Fruit fly (Drosophila melanogaster) S2 (cell line): ENCODE results near the gene CG6678.

Source experiments
- CG8478 ChIP-seq: fragments of >200 bp; optimal IDR thresholded peaks from 2 replicates; lab custom pipeline; 2018
- CTCF ChIP-seq, 2 experiments: fragments of >200 bp; optimal IDR thresholded peaks; 2 replicates each; lab custom pipeline; 2018

The CG6678 gene

dm6 chr3R:21863817-21864384, 22.9 kb upstream of the CG6678 start:
- TF ChIP-seq CG8478 (no peak), CTCF (optimal IDR thresholded peaks at IDR 0.05; lab: Kevin White, UChicago) (no peak)

- TF ChIP-seq CG8478 (no peak), CTCF (optimal IDR thresholded peaks at IDR 0.05; lab: Kevin White, UChicago) (no peak)
These were observed 22.3 kb upstream of the CG6678 start for dm6 chr3R:21864484-21864883.

DNA sequence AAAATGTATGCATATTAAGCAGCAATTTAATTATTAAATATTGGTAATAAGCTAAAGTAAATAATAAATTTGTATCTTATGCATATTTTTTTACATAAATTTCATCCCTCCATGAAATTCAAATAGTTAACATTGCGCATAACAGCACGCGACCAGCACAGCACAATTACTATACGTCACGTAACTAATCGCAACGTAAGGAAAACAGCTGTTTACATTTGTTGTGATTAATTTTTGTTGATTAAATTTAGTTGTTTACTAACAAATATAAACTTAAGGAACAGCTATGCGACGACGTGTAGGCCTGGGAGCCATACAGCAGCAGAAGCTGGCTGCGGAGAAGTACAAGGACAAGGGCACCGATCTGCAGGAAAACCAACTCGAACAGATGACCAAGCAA, 21.8 kb upstream of the CG6678 start, which contains the start of gene lsn:
lsn (plus strand) TSS at position 177 of the 400 bp plus-strand sequence.
- TF ChIP-seq CG8478: no peak
- TF ChIP-seq CTCF (optimal IDR thresholded peaks at IDR 0.05; lab: Kevin White, UChicago): no peak

- no peak for TF ChIP-seq CG8478
- TF ChIP-seq CTCF (optimal IDR thresholded peaks at IDR 0.05; lab: Kevin White, UChicago): no peak
These were observed 19.0 kb upstream of the CG6678 start, which contains the start of the genes CG6569 and Cby for dm6 chr3R:21867819-21868218. Gene CG6569 (minus strand): TSS chr3R:21867919. Gene Cby (plus strand): TSS chr3R:21868003.

DNA sequence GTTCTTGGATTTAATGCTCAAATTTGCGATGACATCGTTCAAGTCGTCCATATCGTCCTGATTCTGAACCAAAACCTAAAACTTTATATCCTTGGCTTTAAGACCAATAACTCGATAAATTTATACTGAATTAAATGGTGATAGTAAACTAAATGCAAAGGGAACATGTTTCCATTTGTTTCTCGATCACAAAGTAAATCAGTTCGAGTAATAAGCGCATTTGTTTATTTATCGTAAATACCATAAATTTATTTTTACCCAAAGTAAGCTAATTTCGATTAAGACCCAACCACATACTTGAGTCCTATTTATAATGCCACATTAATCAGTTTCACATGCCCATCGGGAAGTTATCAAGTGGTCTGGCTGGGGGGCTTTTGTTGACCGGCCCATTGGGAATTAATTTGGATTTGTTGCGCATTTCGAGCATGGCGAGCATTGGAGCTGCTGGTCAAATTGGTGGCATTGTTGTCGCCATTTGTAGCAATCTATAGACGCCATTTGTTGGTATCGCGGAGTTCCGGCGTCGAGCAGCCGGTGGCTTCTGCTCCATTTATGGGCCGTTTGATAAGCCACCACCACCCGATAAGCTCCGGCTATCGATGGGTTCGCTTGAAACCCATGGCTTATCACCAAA, 17.2 kb upstream of the CG6678 start, which contains the start of gene CG31174:
CG31174 (minus strand) TSS at position 51 of the 637 bp plus-strand sequence.
- TF ChIP-seq CTCF (optimal IDR thresholded peaks at IDR 0.05; lab: Kevin White, UChicago): no peak
- no peak for TF ChIP-seq CG8478

dm6 chr3R:21870158-21870971, 16.5 kb upstream of the CG6678 start, which contains the start of gene CG31431:
Gene CG31431 (plus strand): TSS chr3R:21870681.
- no peak for TF ChIP-seq CTCF (optimal IDR thresholded peaks at IDR 0.05; lab: Kevin White, UChicago)
- no peak for TF ChIP-seq CG8478

DNA sequence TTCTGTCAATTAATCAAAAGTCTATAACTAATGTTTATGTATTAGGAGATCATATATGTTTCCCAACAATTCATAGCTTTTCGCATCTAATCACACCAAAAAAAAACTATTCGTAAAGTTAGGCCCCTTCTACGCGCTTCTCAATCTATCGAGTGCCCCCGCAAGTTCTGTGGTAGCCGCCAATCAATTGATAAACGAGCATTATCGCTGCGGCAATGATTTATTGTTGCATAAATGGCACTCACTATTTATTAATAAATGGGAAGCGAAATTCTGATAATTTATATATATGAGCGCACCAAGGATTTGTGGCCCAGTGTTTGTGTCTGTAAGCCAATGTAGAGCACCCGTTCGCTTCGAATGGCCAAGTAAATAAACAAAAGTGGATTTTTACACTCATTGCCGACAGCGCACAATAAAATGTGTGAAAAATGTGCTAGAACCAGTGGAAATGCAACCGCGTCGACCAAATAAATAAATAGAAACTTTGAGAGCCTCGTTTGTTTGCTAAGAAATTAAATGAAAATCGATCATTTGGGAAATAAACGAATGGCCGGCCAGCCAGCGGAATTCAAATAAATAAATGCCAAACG, 15.4 kb upstream of the CG6678 start:
- TF ChIP-seq CTCF (optimal IDR thresholded peaks at IDR 0.05; lab: Kevin White, UChicago): no peak
- no peak for TF ChIP-seq CG8478

DNA sequence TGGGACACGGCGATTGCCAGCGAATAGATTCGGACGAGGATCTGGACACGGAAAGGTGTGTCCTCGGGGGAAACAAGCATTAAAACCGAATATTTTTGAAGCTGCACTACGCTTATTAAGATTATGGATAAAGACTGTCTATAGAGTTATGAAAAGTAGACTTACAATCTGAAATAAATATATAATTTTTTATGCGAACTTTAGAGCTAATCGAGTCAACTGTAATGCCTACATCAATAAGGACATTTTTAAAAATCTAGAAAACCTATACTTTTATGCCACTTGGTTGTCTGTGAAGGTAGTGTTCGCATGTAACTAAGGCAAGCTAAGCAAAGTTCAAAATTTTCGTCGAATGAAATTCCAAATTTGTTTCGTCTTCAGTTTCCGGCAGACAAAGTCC, 13.4 kb upstream of the CG6678 start, which contains the start of gene CG31178:
CG31178 (plus strand) TSS at position 301 of the 400 bp plus-strand sequence.
- no peak for TF ChIP-seq CG8478
- no peak for TF ChIP-seq CTCF (optimal IDR thresholded peaks at IDR 0.05; lab: Kevin White, UChicago)

- TF ChIP-seq CTCF (optimal IDR thresholded peaks at IDR 0.05; lab: Kevin White, UChicago): no peak
- no peak for TF ChIP-seq CG8478
These were observed 11.8 kb upstream of the CG6678 start, which contains the start of gene CG6656 for dm6 chr3R:21874982-21875466. Gene CG6656 (plus strand): TSS chr3R:21875293.

dm6 chr3R:21877636-21878035, 9.2 kb upstream of the CG6678 start, which contains the start of gene P5CDh2:
Gene P5CDh2 (plus strand): TSS chr3R:21877936.
- TF ChIP-seq CTCF (optimal IDR thresholded peaks at IDR 0.05; lab: Kevin White, UChicago) (no peak), CG8478 (no peak)

DNA sequence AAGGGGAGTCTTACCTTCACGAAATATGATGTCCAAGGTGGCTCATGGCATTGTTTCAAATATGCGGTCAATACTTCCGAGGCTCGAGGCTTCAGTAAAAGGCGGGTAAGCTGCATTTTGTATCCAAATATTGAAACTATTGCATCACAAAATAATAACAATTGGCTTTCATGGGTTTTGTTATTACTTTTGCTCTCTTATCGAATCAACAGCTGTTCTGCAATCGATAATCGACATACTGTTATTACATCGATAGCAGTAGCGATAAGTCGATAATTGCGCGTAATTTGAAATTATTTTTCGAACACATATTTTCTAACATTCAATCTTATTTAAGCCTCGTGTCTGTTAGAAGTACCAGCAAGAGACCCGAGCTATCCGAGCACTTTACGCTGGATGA, 8.4 kb upstream of the CG6678 start, which contains the start of gene CG34148:
CG34148 (minus strand) TSS at position 214 of the 400 bp plus-strand sequence.
- no peak for TF ChIP-seq CTCF (optimal IDR thresholded peaks at IDR 0.05; lab: Kevin White, UChicago)
- TF ChIP-seq CG8478: no peak

DNA sequence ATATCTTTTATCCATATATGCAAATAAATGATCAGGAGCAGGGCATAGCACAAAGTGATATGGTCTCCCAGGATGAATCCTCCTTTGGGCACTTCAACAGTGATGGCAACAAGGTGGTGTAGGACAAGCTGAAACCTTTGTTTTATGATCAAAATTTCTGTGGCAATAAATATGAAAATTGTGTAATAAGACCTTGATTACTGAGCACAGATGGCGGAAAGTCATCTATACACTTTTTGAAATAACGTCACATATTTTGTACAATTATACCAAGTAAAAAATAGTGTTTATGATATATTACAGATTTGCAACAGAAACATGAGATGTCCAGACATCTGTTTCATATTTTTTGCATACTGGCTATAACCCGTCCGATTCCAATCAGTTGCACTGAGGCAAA, 6.3 kb upstream of the CG6678 start, which contains the start of gene CG31465:
CG31465 (plus strand) TSS at position 301 of the 400 bp plus-strand sequence.
- TF ChIP-seq CG8478 (no peak), CTCF (optimal IDR thresholded peaks at IDR 0.05; lab: Kevin White, UChicago) (no peak)

DNA sequence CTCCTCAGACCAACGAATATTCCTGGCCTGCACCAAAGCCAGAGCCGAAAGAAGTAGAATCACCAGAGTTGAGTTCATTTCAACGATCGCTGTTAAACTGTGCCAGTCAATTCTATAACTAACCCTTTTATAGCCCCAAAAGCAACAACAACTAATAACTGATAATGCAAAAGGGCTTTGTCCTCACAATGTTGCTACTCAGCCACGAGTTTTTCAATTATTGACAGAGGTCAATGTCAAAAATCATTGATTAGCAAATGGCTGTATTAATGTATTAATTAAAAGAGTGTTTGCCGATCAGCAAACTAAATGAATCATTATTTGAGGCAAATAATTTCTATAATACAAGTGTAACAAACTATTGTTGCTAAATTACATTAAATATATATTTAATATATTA, 2.5 kb upstream of the CG6678 start, which contains the start of gene fit:
fit (minus strand) TSS at position 101 of the 400 bp plus-strand sequence.
- no peak for TF ChIP-seq CG8478
- TF ChIP-seq CTCF (optimal IDR thresholded peaks at IDR 0.05; lab: Kevin White, UChicago): no peak

dm6 chr3R:21885450-21885849, 1.4 kb upstream of the CG6678 start, which contains the start of gene CG17819:
Gene CG17819 (minus strand): TSS chr3R:21885550.
- no peak for TF ChIP-seq CTCF (optimal IDR thresholded peaks at IDR 0.05; lab: Kevin White, UChicago)
- TF ChIP-seq CG8478: no peak
